Worm (Caenorhabditis elegans) whole organism, L3 larva: ENCODE measurements around the gene W04D12.1.

ENCODE experiments used
- ama-1 ChIP-seq: fragments of 150-350 bp; optimal IDR thresholded peaks from 2 replicates; lab custom pipeline; 2018
- ceh-9 ChIP-seq: sonication (generic microtip); optimal IDR thresholded peaks from 2 replicates; lab custom pipeline; 2018; ENCODE audit warnings: missing biosample characterization, missing genetic modification characterization
- nfya-1 ChIP-seq: sonication (generic microtip); optimal IDR thresholded peaks from 2 replicates; lab custom pipeline; 2017; ENCODE audit warnings: missing genetic modification characterization, mild to moderate bottlenecking, missing compliant biosample characterization, antibody characterized with exemption, moderate library complexity; ENCODE audit not compliant: insufficient read depth
- nhr-12 ChIP-seq: fragments of 150-350 bp; optimal IDR thresholded peaks from 2 replicates; lab custom pipeline; 2014; ENCODE audit warnings: missing biosample characterization, missing genetic modification characterization
- nhr-237 ChIP-seq: fragments of 150-350 bp; optimal IDR thresholded peaks from 2 replicates; lab custom pipeline; 2014; ENCODE audit warnings: missing biosample characterization, missing genetic modification characterization
- nhr-28 ChIP-seq: fragments of 150-350 bp; optimal IDR thresholded peaks from 2 replicates; lab custom pipeline; 2014; ENCODE audit warnings: missing biosample characterization, missing genetic modification characterization

ce11 chrIII:5835163-5835871, 1.4 kb upstream of the W04D12.1 start:
- TF ChIP-seq ceh-9 (tag; lab: Kevin White, UChicago), result no peak
- TF ChIP-seq nhr-12 (tag; lab: Kevin White, UChicago), result no peak
- peak; percentile 20 for TF ChIP-seq ama-1 (lab: Kevin White, UChicago)
- TF ChIP-seq nhr-28 (tag; lab: Kevin White, UChicago), result no peak
- no peak for TF ChIP-seq nhr-237 (tag; lab: Kevin White, UChicago)
- peak; percentile 15 for TF ChIP-seq nfya-1
